Worm (Caenorhabditis elegans) whole organism, L1 larva: ENCODE results near the gene chil-16.

Experiments used
- C04F5.9 ChIP-seq: sonication (generic microtip); optimal IDR thresholded peaks from 2 replicates; lab custom pipeline; 2016; ENCODE audit warnings: missing genetic modification characterization, missing compliant biosample characterization
- C16A3.4 ChIP-seq: fragments of 150-350 bp; optimal IDR thresholded peaks from 2 replicates; lab custom pipeline; 2014; ENCODE audit warnings: missing biosample characterization, missing genetic modification characterization
- C34B4.2 ChIP-seq: sonication (generic microtip); optimal IDR thresholded peaks from 2 replicates; lab custom pipeline; 2017; ENCODE audit warnings: mild to moderate bottlenecking, missing genetic modification characterization, missing compliant biosample characterization
- alr-1 ChIP-seq: fragments of 200-800 bp; sonication (Bioruptor generic); optimal IDR thresholded peaks from 2 replicates; lab custom pipeline; 2018; ENCODE audit warnings: borderline replicate concordance, mild to moderate bottlenecking, missing genetic modification characterization, missing compliant biosample characterization
- ceh-63 ChIP-seq: fragments of 200-800 bp; sonication (Bioruptor generic); optimal IDR thresholded peaks from 2 replicates; lab custom pipeline; 2018; ENCODE audit warnings: mild to moderate bottlenecking, missing genetic modification characterization, missing compliant biosample characterization
- ceh-82 ChIP-seq, 3 experiments: fragments of 150-350 bp in 1 of 3; sonication (generic microtip) in 2 of 3; optimal IDR thresholded peaks; 2 replicates each; lab custom pipeline; 2014 to 2017; ENCODE audit warnings: missing biosample characterization in 3 of 3, missing genetic modification characterization in 3 of 3
- ceh-88 ChIP-seq: fragments of 200-800 bp; sonication (Bioruptor generic); IDR thresholded peaks from 2 replicates; pipeline ENCODE4 v1.3.6; 2022; ENCODE audit warnings: missing genetic modification characterization, missing compliant biosample characterization
- ceh-90 ChIP-seq: sonication (generic microtip); optimal IDR thresholded peaks from 2 replicates; lab custom pipeline; 2016; ENCODE audit warnings: missing genetic modification characterization, missing compliant biosample characterization
- dpl-1 ChIP-seq, 3 experiments: fragments of 150-350 bp in 2 of 3; sonication (generic microtip) in 1 of 3; optimal IDR thresholded peaks; 2 replicates each; lab custom pipeline; 2014 to 2017; ENCODE audit warnings: missing biosample characterization in 3 of 3, missing genetic modification characterization in 3 of 3, missing genetic modification reagents in 3 of 3
- dsc-1 ChIP-seq: sonication (generic microtip); optimal IDR thresholded peaks from 2 replicates; lab custom pipeline; 2016; ENCODE audit warnings: mild to moderate bottlenecking, missing genetic modification characterization, missing compliant biosample characterization
- efl-1 ChIP-seq, 4 experiments: fragments of 150-350 bp; optimal IDR thresholded peaks in 3 of 4; peaks in 1 of 4; 1 replicate in 1 of 4; 2 replicates in 3 of 4; lab custom pipeline; 2014; ENCODE audit warnings: missing biosample characterization in 2 of 4, missing genetic modification characterization in 2 of 4, missing genetic modification reagents in 2 of 4
- egl-13 ChIP-seq: sonication (generic microtip); optimal IDR thresholded peaks from 2 replicates; lab custom pipeline; 2016; ENCODE audit warnings: missing genotype, missing genetic modification reagents, missing genetic modification characterization, missing compliant biosample characterization
- egl-27 ChIP-seq, 2 experiments: fragments of 150-350 bp in 1 of 2; sonication (generic microtip); optimal IDR thresholded peaks; 3 replicates each; lab custom pipeline; 2017 to 2018; ENCODE audit warnings: missing biosample characterization in 2 of 2, missing genetic modification characterization in 2 of 2, missing genetic modification reagents in 2 of 2
- elt-2 ChIP-seq: sonication (generic microtip); optimal IDR thresholded peaks from 2 replicates; lab custom pipeline; 2016; ENCODE audit warnings: missing genetic modification characterization, mild to moderate bottlenecking, inconsistent platforms, missing compliant biosample characterization, missing genetic modification reagents
- elt-3 ChIP-seq, 6 experiments: fragments of 150-350 bp in 1 of 6; sonication (generic microtip); optimal IDR thresholded peaks; 2 replicates each; lab custom pipeline; 2017 to 2018; ENCODE audit warnings: missing biosample characterization in 6 of 6, missing genetic modification characterization in 6 of 6, inconsistent platforms in 1 of 6
- ets-5 ChIP-seq: fragments of 200-800 bp; sonication (Bioruptor generic); IDR thresholded peaks from 2 replicates; pipeline ENCODE4 v1.3.6; 2022; ENCODE audit warnings: missing genetic modification characterization, missing compliant biosample characterization
- fkh-8 ChIP-seq: sonication (generic microtip); optimal IDR thresholded peaks from 2 replicates; lab custom pipeline; 2016; ENCODE audit warnings: mild to moderate bottlenecking, missing genetic modification characterization, missing compliant biosample characterization
- isw-1 ChIP-seq: fragments of 200-800 bp; sonication (Bioruptor generic); IDR thresholded peaks from 2 replicates; pipeline ENCODE4 v1.3.6; 2022; ENCODE audit warnings: missing genetic modification characterization, missing compliant biosample characterization
- lin-13 ChIP-seq: fragments of 150-350 bp; optimal IDR thresholded peaks from 2 replicates; lab custom pipeline; 2014; ENCODE audit warnings: missing biosample characterization, missing genetic modification reagents, missing genetic modification characterization
- lin-14 ChIP-seq: fragments of 200-800 bp; sonication (Bioruptor generic); optimal IDR thresholded peaks from 2 replicates; lab custom pipeline; 2018; ENCODE audit warnings: mild to moderate bottlenecking, missing genetic modification characterization, moderate library complexity, missing compliant biosample characterization
- lin-39 ChIP-seq: fragments of 150-350 bp; optimal IDR thresholded peaks from 2 replicates; lab custom pipeline; 2014; ENCODE audit warnings: missing biosample characterization, missing genetic modification reagents, missing genetic modification characterization
- nhr-19 ChIP-seq: fragments of 200-800 bp; sonication (Bioruptor generic); conservative IDR thresholded peaks from 2 replicates; pipeline ENCODE4 v1.3.6; 2022; ENCODE audit warnings: missing genetic modification characterization, missing compliant biosample characterization
- nhr-237 ChIP-seq: fragments of 150-350 bp; optimal IDR thresholded peaks from 2 replicates; lab custom pipeline; 2014; ENCODE audit warnings: missing biosample characterization, missing genetic modification characterization
- nhr-28 ChIP-seq: fragments of 150-350 bp; optimal IDR thresholded peaks from 2 replicates; lab custom pipeline; 2014; ENCODE audit warnings: missing biosample characterization, missing genetic modification characterization
- nhr-47 ChIP-seq: sonication (generic microtip); optimal IDR thresholded peaks from 2 replicates; lab custom pipeline; 2016; ENCODE audit warnings: mild to moderate bottlenecking, missing genetic modification characterization, moderate library complexity, missing compliant biosample characterization
- nhr-85 ChIP-seq: sonication (generic microtip); peaks from one replicate; lab custom pipeline; 2016; ENCODE audit warnings: missing genetic modification characterization, inconsistent platforms, missing compliant biosample characterization
- nhr-90 ChIP-seq: sonication (generic microtip); optimal IDR thresholded peaks from 2 replicates; lab custom pipeline; 2016; ENCODE audit warnings: mild to moderate bottlenecking, missing genetic modification characterization, missing compliant biosample characterization; ENCODE audit not compliant: poor library complexity
- pax-3 ChIP-seq: fragments of 200-800 bp; sonication (Bioruptor generic); optimal IDR thresholded peaks from 2 replicates; lab custom pipeline; 2018; ENCODE audit warnings: mild to moderate bottlenecking, missing genetic modification characterization, moderate library complexity, missing compliant biosample characterization
- pqm-1 ChIP-seq: sonication (generic microtip); optimal IDR thresholded peaks from 3 replicates; lab custom pipeline; 2017; ENCODE audit warnings: missing biosample characterization, missing genetic modification characterization
- skn-1 ChIP-seq: fragments of 150-350 bp; optimal IDR thresholded peaks from 2 replicates; lab custom pipeline; 2014; ENCODE audit warnings: missing biosample characterization, missing genetic modification characterization
- snpc-4 ChIP-seq: fragments of 150-350 bp; optimal IDR thresholded peaks from 2 replicates; lab custom pipeline; 2014; ENCODE audit warnings: missing biosample characterization, missing genetic modification characterization
- snu-23 ChIP-seq: sonication (generic microtip); optimal IDR thresholded peaks from 2 replicates; lab custom pipeline; 2016; ENCODE audit warnings: missing genetic modification characterization, missing compliant biosample characterization
- sox-4 ChIP-seq: sonication (generic microtip); optimal IDR thresholded peaks from 2 replicates; lab custom pipeline; 2016; ENCODE audit warnings: missing genetic modification characterization, missing compliant biosample characterization
- tbx-2 ChIP-seq: sonication (generic microtip); optimal IDR thresholded peaks from 2 replicates; lab custom pipeline; 2016; ENCODE audit warnings: missing genetic modification characterization, missing compliant biosample characterization
- unc-30 ChIP-seq: sonication (generic microtip); optimal IDR thresholded peaks from 2 replicates; lab custom pipeline; 2017; ENCODE audit warnings: missing biosample characterization, missing genetic modification characterization
- unc-62 ChIP-seq: fragments of 150-350 bp; optimal IDR thresholded peaks from 2 replicates; lab custom pipeline; 2014; ENCODE audit warnings: missing biosample characterization, missing genetic modification reagents, missing genetic modification characterization
- unc-98 ChIP-seq: fragments of 200-800 bp; sonication (Bioruptor generic); IDR thresholded peaks from 2 replicates; pipeline ENCODE4 v1.3.6; 2022; ENCODE audit warnings: missing genetic modification characterization, missing compliant biosample characterization
- vab-15 ChIP-seq: sonication (generic microtip); optimal IDR thresholded peaks from 2 replicates; lab custom pipeline; 2017; ENCODE audit warnings: missing genotype, mild to moderate bottlenecking, missing genetic modification characterization, missing compliant biosample characterization
- xbp-1 ChIP-seq: sonication (generic microtip); optimal IDR thresholded peaks from 2 replicates; lab custom pipeline; 2016; ENCODE audit warnings: missing genetic modification characterization, missing compliant biosample characterization
- ztf-11 ChIP-seq, 2 experiments: sonication (generic microtip); optimal IDR thresholded peaks; 2 replicates each; lab custom pipeline; 2016 to 2017; ENCODE audit warnings: missing genetic modification characterization in 2 of 2, missing biosample characterization in 1 of 2, missing compliant biosample characterization in 1 of 2
- ztf-4 ChIP-seq: fragments of 150-350 bp; optimal IDR thresholded peaks from 2 replicates; lab custom pipeline; 2014; ENCODE audit warnings: missing biosample characterization, missing genetic modification characterization

The chil-16 gene

ce11 chrII:9421969-9422368 lies 19.8 kb downstream of the chil-16 start, which contains the start of gene M176.11:
Gene M176.11 (plus strand): TSS chrII:9422269.
- no peak for TF ChIP-seq nhr-19 (GFP tag; lab: Robert Waterston, UW)
- TF ChIP-seq unc-98 (GFP tag; lab: Robert Waterston, UW) = no peak
- TF ChIP-seq ceh-90 (tag; lab: Kevin White, UChicago) = no peak
- TF ChIP-seq ets-5 (GFP tag; lab: Robert Waterston, UW) = no peak
- no peak for TF ChIP-seq fkh-8
- TF ChIP-seq pqm-1 (tag; lab: Kevin White, UChicago) = no peak
- TF ChIP-seq egl-13 (tag; lab: Kevin White, UChicago) = no peak
- TF ChIP-seq vab-15 = no peak
- TF ChIP-seq elt-3 (tag; optimal IDR thresholded peaks at IDR 0.05; lab: Kevin White, UChicago) = no peak
- no peak for TF ChIP-seq isw-1 (GFP tag; lab: Robert Waterston, UW)
- no peak for TF ChIP-seq egl-27 (tag; optimal IDR thresholded peaks at IDR 0.05; lab: Kevin White, UChicago)
- no peak for TF ChIP-seq nhr-237 (tag; lab: Kevin White, UChicago)
- no peak for TF ChIP-seq ceh-88 (GFP tag; lab: Robert Waterston, UW)
- no peak for TF ChIP-seq efl-1 (optimal IDR thresholded peaks at IDR 0.05; lab: Kevin White, UChicago)
- TF ChIP-seq efl-1 (GFP tag; optimal IDR thresholded peaks at IDR 0.05 in 1 of 2; lab: Kevin White, UChicago) = no peak
- TF ChIP-seq lin-13 = no peak

- TF ChIP-seq ztf-11 (tag; optimal IDR thresholded peaks at IDR 0.05; lab: Kevin White, UChicago) (no peak), elt-2 (tag; lab: Kevin White, UChicago) (peak; percentile 18)
- TF ChIP-seq, all 84 proteins: peak for 1
Measured at ce11 chrII:9418843-9419532, 22.8 kb downstream of the chil-16 start.

ce11 chrII:9418065-9418567 lies 23.6 kb downstream of the chil-16 start, which contains the start of the genes M176.4 and M176.16:
Gene M176.4 (plus strand): TSS chrII:9418365.
Gene M176.16 (plus strand): TSS chrII:9418517.
- TF ChIP-seq nhr-85 (tag; lab: Kevin White, UChicago) (peak; percentile 3), pax-3 (no peak), efl-1 (optimal IDR thresholded peaks at IDR 0.05; lab: Kevin White, UChicago) (no peak), efl-1 (GFP tag; optimal IDR thresholded peaks at IDR 0.05 in 1 of 2; lab: Kevin White, UChicago) (peak in 1 of 2 experiments; percentile 52)
- TF ChIP-seq, all 84 proteins: peak for 2

- TF ChIP-seq nhr-28 = no peak
- peak; percentile 28 for TF ChIP-seq nhr-90 (tag; lab: Kevin White, UChicago)
- no peak for TF ChIP-seq unc-30 (tag; lab: Kevin White, UChicago)
- TF ChIP-seq lin-14 (GFP tag; lab: Kevin White, UChicago) = peak; percentile 81
- TF ChIP-seq tbx-2 (tag; lab: Kevin White, UChicago) = peak; percentile 68
- TF ChIP-seq alr-1 = no peak
- no peak for TF ChIP-seq ztf-4 (tag; lab: Kevin White, UChicago)
- TF ChIP-seq dsc-1 (tag; lab: Kevin White, UChicago) = no peak
- TF ChIP-seq snpc-4 (tag; lab: Kevin White, UChicago) = peak; percentile 46
- no peak for TF ChIP-seq C34B4.2 (tag; lab: Kevin White, UChicago)
- TF ChIP-seq sox-4 = no peak
- peak; percentile 68 to 77 for TF ChIP-seq efl-1 (optimal IDR thresholded peaks at IDR 0.05; lab: Kevin White, UChicago)
- TF ChIP-seq efl-1 (GFP tag; optimal IDR thresholded peaks at IDR 0.05 in 1 of 2; lab: Kevin White, UChicago) = peak; percentile 70 to 96
- TF ChIP-seq dpl-1 (GFP tag; optimal IDR thresholded peaks at IDR 0.05; lab: Kevin White, UChicago) = peak; percentile 44 to 77 (median 75)
- TF ChIP-seq nhr-47 (tag; lab: Kevin White, UChicago) = peak; percentile 74
- peak; percentile 55 to 67 (median 67) for TF ChIP-seq ceh-82 (tag; optimal IDR thresholded peaks at IDR 0.05; lab: Kevin White, UChicago)
- TF ChIP-seq ceh-63 (GFP tag; lab: Kevin White, UChicago) = no peak
- peak; percentile 74 for TF ChIP-seq snu-23 (GFP tag; lab: Kevin White, UChicago)
- peak; percentile 65 for TF ChIP-seq xbp-1 (tag; lab: Kevin White, UChicago)
- TF ChIP-seq skn-1 (tag; lab: Kevin White, UChicago) = peak; percentile 68
- no peak for TF ChIP-seq unc-62 (GFP tag; lab: Kevin White, UChicago)
- TF ChIP-seq nhr-237 (tag; lab: Kevin White, UChicago) = no peak
- peak; percentile 24 for TF ChIP-seq C04F5.9 (tag; lab: Kevin White, UChicago)
- peak; percentile 33 for TF ChIP-seq egl-13 (tag; lab: Kevin White, UChicago)
- peak; percentile 38 for TF ChIP-seq C16A3.4 (tag; lab: Kevin White, UChicago)
- TF ChIP-seq lin-39 (tag; lab: Kevin White, UChicago) = peak; percentile 49
- TF ChIP-seq isw-1 (GFP tag; lab: Robert Waterston, UW) = peak; percentile 63
Measured at ce11 chrII:9416381-9417276, 25.1 kb downstream of the chil-16 start, which contains the start of the genes gss-1 and chch-3. Gene gss-1 (minus strand): TSS chrII:9416431. Gene chch-3 (plus strand): TSS chrII:9417013.
